Worm (Caenorhabditis elegans): ENCODE results near the gene C17H12.3.

- TF ChIP-seq lin-11 (tag; optimal IDR thresholded peaks at IDR 0.05) (no peak), nhr-6 (tag; optimal IDR thresholded peaks at IDR 0.05) (no peak), nhr-12 (tag; optimal IDR thresholded peaks at IDR 0.05) (no peak), dmd-4 (tag; optimal IDR thresholded peaks at IDR 0.05) (no peak), zag-1 (tag; optimal IDR thresholded peaks at IDR 0.05) (no peak), nhr-77 (tag; optimal IDR thresholded peaks at IDR 0.05) (no peak), ceh-82 (tag; optimal IDR thresholded peaks at IDR 0.05) (no peak), unc-62 (GFP tag; optimal IDR thresholded peaks at IDR 0.05) (no peak), lin-39 (tag; optimal IDR thresholded peaks at IDR 0.05) (no peak)
These were observed 25.0 kb downstream of the C17H12.3 start, which contains the start of gene anat-1 for ce11 chrIV:6770407-6770883.

All from whole organism, L2 larva.